Worm (Caenorhabditis elegans) whole organism, L3 larva: ENCODE data around the gene fbxa-76.

Experiments
- elt-3 ChIP-seq, 3 experiments: fragments of 150-350 bp in 1 of 3; sonication (generic microtip) in 2 of 3; optimal IDR thresholded peaks; 2 replicates in 2 of 3; 4 replicates in 1 of 3; lab custom pipeline; 2014 to 2017; ENCODE audit warnings: missing biosample characterization in 3 of 3, missing genetic modification characterization in 3 of 3
- nhr-28 ChIP-seq: fragments of 150-350 bp; optimal IDR thresholded peaks from 2 replicates; lab custom pipeline; 2014; ENCODE audit warnings: missing biosample characterization, missing genetic modification characterization
- pha-4 ChIP-seq: fragments of 150-350 bp; optimal IDR thresholded peaks from 2 replicates; lab custom pipeline; 2014; ENCODE audit warnings: missing biosample characterization, missing genetic modification reagents, missing genetic modification characterization
- skn-1 ChIP-seq: fragments of 150-350 bp; optimal IDR thresholded peaks from 2 replicates; lab custom pipeline; 2014; ENCODE audit warnings: missing biosample characterization, missing genetic modification characterization
- snpc-4 ChIP-seq: fragments of 150-350 bp; optimal IDR thresholded peaks from 2 replicates; lab custom pipeline; 2014; ENCODE audit warnings: missing biosample characterization, missing genetic modification characterization
- unc-39 ChIP-seq: sonication (generic microtip); optimal IDR thresholded peaks from 4 replicates; lab custom pipeline; 2017; ENCODE audit warnings: missing biosample characterization, missing genetic modification characterization

ce11 chrIII:1226256-1226655, 22.7 kb downstream of the fbxa-76 start:
- TF ChIP-seq snpc-4 (tag; lab: Kevin White, UChicago) (no peak), elt-3 (tag; optimal IDR thresholded peaks at IDR 0.05; lab: Kevin White, UChicago) (no peak), skn-1 (tag; lab: Kevin White, UChicago) (no peak), unc-39 (no peak), nhr-28 (tag; lab: Kevin White, UChicago) (no peak), pha-4 (tag; lab: Kevin White, UChicago) (peak; percentile 97)
